Fruit fly (Drosophila melanogaster) whole organism, embryonic: ENCODE data around the gene CG17124.

Experiments
- Atf6 ChIP-seq: fragments of 200-800 bp; sonication (Bioruptor generic); IDR thresholded peaks from 2 replicates; pipeline ENCODE4 v1.3.6; 2022; ENCODE audit warnings: missing biosample characterization, missing genetic modification characterization
- B-H2 ChIP-seq: fragments of 200-800 bp; sonication (Bioruptor generic); optimal IDR thresholded peaks from 2 replicates; lab custom pipeline; 2018; ENCODE audit warnings: missing biosample characterization, mild to moderate bottlenecking, missing genetic modification characterization
- Blimp-1 ChIP-seq: fragments of 200-800 bp; sonication (Bioruptor generic); optimal IDR thresholded peaks from 3 replicates; lab custom pipeline; 2018; ENCODE audit warnings: missing biosample characterization, missing genetic modification characterization, mild to moderate bottlenecking, moderate library complexity, missing genetic modification reagents
- CG10274 ChIP-seq: fragments of 200-800 bp; sonication (Bioruptor generic); optimal IDR thresholded peaks from 3 replicates; lab custom pipeline; 2017; ENCODE audit warnings: missing biosample characterization, mild to moderate bottlenecking, missing genetic modification characterization
- CG10431 ChIP-seq: fragments of 200-800 bp; sonication (Bioruptor generic); optimal IDR thresholded peaks from 3 replicates; lab custom pipeline; 2018; ENCODE audit warnings: missing biosample characterization, mild to moderate bottlenecking, missing genetic modification characterization
- CG10959 ChIP-seq: fragments of 200-800 bp; sonication (Bioruptor generic); IDR thresholded peaks from 2 replicates; pipeline ENCODE4 v1.3.6; 2022; ENCODE audit warnings: missing biosample characterization, missing genetic modification characterization
- CG11504 ChIP-seq: fragments of 200-800 bp; sonication (Bioruptor generic); optimal IDR thresholded peaks from 3 replicates; lab custom pipeline; 2019; ENCODE audit warnings: missing biosample characterization, mild to moderate bottlenecking, missing genetic modification characterization, moderate library complexity
- CG11695 ChIP-seq: fragments of 200-800 bp; sonication (Bioruptor generic); IDR thresholded peaks from 3 replicates; pipeline ENCODE4 v1.3.6; 2022; ENCODE audit warnings: missing biosample characterization, missing genetic modification characterization
- CG12219 ChIP-seq: fragments of 200-800 bp; sonication (Bioruptor generic); optimal IDR thresholded peaks from 3 replicates; lab custom pipeline; 2018; ENCODE audit warnings: missing biosample characterization, mild to moderate bottlenecking, missing genetic modification characterization
- CG16813 ChIP-seq: fragments of 200-800 bp; sonication (Bioruptor generic); IDR thresholded peaks from 3 replicates; pipeline ENCODE4 v1.3.6; 2022; ENCODE audit warnings: missing biosample characterization, missing genetic modification characterization; ENCODE audit not compliant: partially characterized antibody
- CG17328 ChIP-seq: fragments of 200-800 bp; sonication (Bioruptor generic); IDR thresholded peaks from 2 replicates; pipeline ENCODE4 v1.3.6; 2022; ENCODE audit warnings: missing biosample characterization, missing genetic modification characterization
- CG2199 ChIP-seq: fragments of 200-800 bp; sonication (Bioruptor generic); IDR thresholded peaks from 3 replicates; pipeline ENCODE4 v1.3.6; 2022; ENCODE audit warnings: missing biosample characterization, missing genetic modification characterization
- CG2678 ChIP-seq: fragments of 200-800 bp; sonication (Bioruptor generic); optimal IDR thresholded peaks from 3 replicates; lab custom pipeline; 2019; ENCODE audit warnings: missing biosample characterization, mild to moderate bottlenecking, missing genetic modification characterization, moderate library complexity
- CG30403 ChIP-seq: fragments of 200-800 bp; sonication (Bioruptor generic); optimal IDR thresholded peaks from 3 replicates; lab custom pipeline; 2016; ENCODE audit warnings: missing biosample characterization, missing genetic modification characterization
- CG6272 ChIP-seq: fragments of 200-800 bp; sonication (Bioruptor generic); IDR thresholded peaks from 2 replicates; pipeline ENCODE4 v1.3.6; 2022; ENCODE audit warnings: missing biosample characterization, missing genetic modification characterization
- CG6654 ChIP-seq: fragments of 200-800 bp; sonication (Bioruptor generic); optimal IDR thresholded peaks from 2 replicates; lab custom pipeline; 2017; ENCODE audit warnings: missing biosample characterization, mild to moderate bottlenecking, missing genetic modification characterization
- CG6854 ChIP-seq: fragments of 200-800 bp; sonication (Bioruptor generic); optimal IDR thresholded peaks from 3 replicates; lab custom pipeline; 2017; ENCODE audit warnings: missing biosample characterization, mild to moderate bottlenecking, missing genetic modification characterization
- CG7839 ChIP-seq: fragments of 200-800 bp; sonication (Bioruptor generic); optimal IDR thresholded peaks from 3 replicates; lab custom pipeline; 2018; ENCODE audit warnings: missing biosample characterization, mild to moderate bottlenecking, missing genetic modification characterization, moderate library complexity
- CG7987 ChIP-seq: fragments of 200-800 bp; sonication (Bioruptor generic); optimal IDR thresholded peaks from 2 replicates; lab custom pipeline; 2018; ENCODE audit warnings: missing biosample characterization, mild to moderate bottlenecking, missing genetic modification characterization, moderate library complexity
- CG8089 ChIP-seq: fragments of 200-800 bp; sonication (Bioruptor generic); optimal IDR thresholded peaks from 3 replicates; lab custom pipeline; 2016; ENCODE audit warnings: missing biosample characterization, missing genetic modification characterization
- CrebB ChIP-seq: fragments of 200-800 bp; sonication (Bioruptor generic); optimal IDR thresholded peaks from 3 replicates; lab custom pipeline; 2018; ENCODE audit warnings: missing biosample characterization, mild to moderate bottlenecking, missing genetic modification characterization
- Drgx ChIP-seq: fragments of 200-800 bp; sonication (Bioruptor generic); IDR thresholded peaks from 2 replicates; pipeline ENCODE4 v1.3.6; 2022; ENCODE audit warnings: missing biosample characterization, missing genetic modification characterization
- Lim3 ChIP-seq: fragments of 200-800 bp; sonication (Bioruptor generic); IDR thresholded peaks from 2 replicates; pipeline ENCODE4 v1.3.6; 2022; ENCODE audit warnings: missing biosample characterization, missing genetic modification characterization
- Med ChIP-seq: fragments of 200-800 bp; sonication (Bioruptor generic); peaks from one replicate; lab custom pipeline; 2016; ENCODE audit warnings: missing biosample characterization, missing genetic modification characterization, mild to moderate bottlenecking, inconsistent platforms, moderate library complexity
- abd-A ChIP-seq: fragments of 200-800 bp; sonication (Bioruptor generic); optimal IDR thresholded peaks from 3 replicates; lab custom pipeline; 2019; ENCODE audit warnings: missing biosample characterization, mild to moderate bottlenecking, missing genetic modification characterization, moderate library complexity
- ase ChIP-seq: fragments of 200-800 bp; sonication (Bioruptor generic); IDR thresholded peaks from 3 replicates; pipeline ENCODE4 v1.3.6; 2022; ENCODE audit warnings: missing biosample characterization, missing genetic modification characterization
- az2 ChIP-seq: fragments of 200-800 bp; sonication (Bioruptor generic); optimal IDR thresholded peaks from 3 replicates; lab custom pipeline; 2016; ENCODE audit warnings: missing biosample characterization, missing genetic modification characterization
- bab2 ChIP-seq: fragments of 200-800 bp; sonication (Bioruptor generic); optimal IDR thresholded peaks from 2 replicates; lab custom pipeline; 2016; ENCODE audit warnings: missing biosample characterization, missing genetic modification characterization
- bowl ChIP-seq: fragments of 200-800 bp; sonication (Bioruptor generic); IDR thresholded peaks from 2 replicates; pipeline ENCODE4 v1.3.6; 2022; ENCODE audit warnings: missing biosample characterization, missing genetic modification characterization
- ci ChIP-seq: fragments of 200-800 bp; sonication (Bioruptor generic); IDR thresholded peaks from 3 replicates; pipeline ENCODE4 v1.3.6; 2022; ENCODE audit warnings: missing biosample characterization, missing genetic modification characterization
- crc ChIP-seq: fragments of 200-800 bp; sonication (Bioruptor generic); optimal IDR thresholded peaks from 2 replicates; lab custom pipeline; 2016; ENCODE audit warnings: missing biosample characterization, missing genetic modification characterization
- dan ChIP-seq: fragments of 200-800 bp; sonication (Bioruptor generic); IDR thresholded peaks from 2 replicates; pipeline ENCODE4 v1.3.6; 2022; ENCODE audit warnings: missing biosample characterization, missing genetic modification characterization
- exex ChIP-seq: fragments of 200-800 bp; sonication (Bioruptor generic); optimal IDR thresholded peaks from 4 replicates; lab custom pipeline; 2018; ENCODE audit warnings: missing biosample characterization, mild to moderate bottlenecking, missing genetic modification characterization, moderate library complexity
- fd96Cb ChIP-seq: fragments of 200-800 bp; sonication (Bioruptor generic); optimal IDR thresholded peaks from 2 replicates; lab custom pipeline; 2018; ENCODE audit warnings: missing biosample characterization, mild to moderate bottlenecking, missing genetic modification characterization, moderate library complexity
- ftz-f1 ChIP-seq: fragments of 200-800 bp; sonication (Bioruptor generic); optimal IDR thresholded peaks from 2 replicates; lab custom pipeline; 2016; ENCODE audit warnings: missing biosample characterization, missing genetic modification characterization
- gro ChIP-seq: fragments of 200-800 bp; sonication (Bioruptor generic); optimal IDR thresholded peaks from 2 replicates; lab custom pipeline; 2016; ENCODE audit warnings: missing biosample characterization, missing genetic modification characterization
- gsb-n ChIP-seq: fragments of 200-800 bp; sonication (Bioruptor generic); optimal IDR thresholded peaks from 3 replicates; lab custom pipeline; 2018; ENCODE audit warnings: missing biosample characterization, mild to moderate bottlenecking, missing genetic modification characterization
- hb ChIP-seq: fragments of 200-800 bp; sonication (Bioruptor generic); IDR thresholded peaks from 3 replicates; pipeline ENCODE4 v1.3.6; 2022; ENCODE audit warnings: missing biosample characterization, missing genetic modification characterization; ENCODE audit not compliant: partially characterized antibody
- lab ChIP-seq: fragments of 200-800 bp; sonication (Bioruptor generic); optimal IDR thresholded peaks from 3 replicates; lab custom pipeline; 2017; ENCODE audit warnings: missing biosample characterization, missing genetic modification characterization, mild to moderate bottlenecking, moderate library complexity, missing genetic modification reagents
- oc ChIP-seq: fragments of 200-800 bp; sonication (Bioruptor generic); optimal IDR thresholded peaks from 2 replicates; lab custom pipeline; 2018; ENCODE audit warnings: missing biosample characterization, mild to moderate bottlenecking, missing genetic modification characterization, moderate library complexity
- prd ChIP-seq, 3 experiments: fragments of >200 bp in 2 of 3; fragments of 200-800 bp in 1 of 3; sonication (Bioruptor generic) in 1 of 3; optimal IDR thresholded peaks in 2 of 3; IDR thresholded peaks in 1 of 3; 2 replicates in 2 of 3; 3 replicates in 1 of 3; pipeline versions ENCODE4 v1.3.6 to Lab custom; 2017 to 2022; ENCODE audit warnings: missing biosample characterization in 1 of 3, missing genetic modification characterization in 1 of 3
- toy ChIP-seq: fragments of 200-800 bp; sonication (Bioruptor generic); IDR thresholded peaks from 2 replicates; pipeline ENCODE4 v1.3.6; 2022; ENCODE audit warnings: missing biosample characterization, missing genetic modification characterization
- trem ChIP-seq: fragments of 200-800 bp; optimal IDR thresholded peaks from 3 replicates; lab custom pipeline; 2019; ENCODE audit warnings: missing biosample characterization, mild to moderate bottlenecking, missing genetic modification characterization, moderate library complexity
- tup ChIP-seq: fragments of 200-800 bp; sonication (Bioruptor generic); optimal IDR thresholded peaks from 2 replicates; lab custom pipeline; 2016; ENCODE audit warnings: missing biosample characterization, mild to moderate bottlenecking, missing genetic modification characterization, moderate library complexity
- twi ChIP-seq: fragments of 200-800 bp; optimal IDR thresholded peaks from 2 replicates; lab custom pipeline; 2019; ENCODE audit warnings: missing biosample characterization, mild to moderate bottlenecking, missing genetic modification characterization, moderate library complexity
- vvl ChIP-seq: fragments of 200-800 bp; sonication (Bioruptor generic); IDR thresholded peaks from 2 replicates; pipeline ENCODE4 v1.3.6; 2022; ENCODE audit warnings: missing biosample characterization, missing genetic modification characterization
- wdn ChIP-seq: fragments of 200-800 bp; sonication (Bioruptor generic); IDR thresholded peaks from 2 replicates; pipeline ENCODE4 v1.3.6; 2022; ENCODE audit warnings: missing biosample characterization, missing genetic modification characterization
- wor ChIP-seq: fragments of 200-800 bp; sonication (Bioruptor generic); IDR thresholded peaks from 2 replicates; pipeline ENCODE4 v1.3.6; 2022; ENCODE audit warnings: missing biosample characterization, missing genetic modification characterization

The CG17124 gene

DNA sequence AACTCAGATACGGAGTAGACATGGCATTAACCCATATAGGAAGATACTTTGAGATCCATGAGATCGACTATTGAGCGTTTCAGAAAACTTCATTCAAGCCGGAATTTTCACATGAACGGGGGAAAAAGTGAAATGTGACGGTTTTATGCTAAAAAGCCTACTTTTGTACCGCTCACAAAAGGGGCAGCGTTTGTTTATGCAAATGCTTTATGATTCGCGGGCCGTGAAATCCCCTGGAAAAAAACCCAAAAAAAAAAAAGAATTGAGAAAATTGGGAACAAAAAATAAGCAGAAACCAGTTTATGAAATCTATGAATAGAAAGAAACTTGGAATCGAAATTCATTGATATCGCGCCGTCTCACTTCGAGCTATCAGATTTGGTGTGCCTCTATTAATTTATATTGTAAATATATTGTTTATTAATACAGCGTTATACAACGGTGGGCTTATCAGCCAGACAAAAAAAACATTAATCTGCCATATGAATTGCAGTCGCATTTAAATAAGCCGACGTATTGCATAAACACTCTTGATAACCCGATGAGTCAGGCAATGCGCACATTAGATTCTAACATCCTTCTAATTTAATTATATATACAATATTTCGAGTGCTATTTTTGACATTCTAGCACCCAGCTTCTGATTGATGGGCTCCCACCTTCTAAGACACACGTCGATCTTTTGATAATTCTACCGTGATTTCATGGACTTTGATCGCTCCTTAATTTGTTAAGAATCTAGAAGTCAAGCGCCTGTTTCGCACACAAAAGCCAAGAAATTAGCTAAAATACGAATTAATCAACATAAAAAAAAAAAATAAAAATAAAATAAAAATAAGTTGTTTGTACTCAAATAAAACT is 6.3 kb downstream of the CG17124 start (continued):
- no peak for TF ChIP-seq CG7839 (tag; lab: Kevin White, UChicago)
- TF ChIP-seq gro (GFP tag; lab: Kevin White, UChicago) = no peak
- peak; percentile 35; the same call in 1 of the 2 replicates for TF ChIP-seq vvl (GFP tag; lab: Robert Waterston, UW)
- no peak for TF ChIP-seq wor (GFP tag; lab: Robert Waterston, UW)
- no peak for TF ChIP-seq wdn (GFP tag; lab: Robert Waterston, UW)
- TF ChIP-seq Med = peak; percentile 30
- TF ChIP-seq gsb-n (tag; lab: Kevin White, UChicago) = no peak
- TF ChIP-seq CG10274 = no peak
- no peak for TF ChIP-seq CG11695 (GFP tag; lab: Robert Waterston, UW)
- peak; percentile 74 for TF ChIP-seq oc
- TF ChIP-seq abd-A = peak; percentile 2
- TF ChIP-seq Blimp-1 = peak; percentile 69
- TF ChIP-seq ftz-f1 (GFP tag; lab: Kevin White, UChicago) = no peak
- no peak for TF ChIP-seq fd96Cb (tag; lab: Kevin White, UChicago)

DNA sequence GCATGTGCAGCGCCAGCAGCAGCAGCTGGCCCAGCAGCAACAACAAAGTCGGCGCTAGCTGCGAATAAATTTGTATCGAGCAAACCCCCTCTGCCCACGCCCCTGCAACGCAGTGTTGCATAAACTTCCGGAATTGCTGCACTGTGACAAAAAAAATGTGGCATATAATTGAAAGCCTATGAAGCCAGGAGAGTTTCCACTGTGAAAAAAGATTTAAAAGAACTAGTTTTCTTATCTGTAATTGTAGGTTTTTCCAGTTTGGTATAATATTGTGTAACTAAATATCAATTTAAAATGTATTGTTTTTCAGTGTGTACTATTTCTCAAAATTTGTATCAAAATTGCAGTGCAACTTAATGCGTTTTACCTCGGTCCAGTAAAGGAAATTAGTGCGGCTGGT is 7.9 kb downstream of the CG17124 start:
- TF ChIP-seq CG6654 = no peak
- peak; percentile 61; the same call in 1 of the 2 replicates for TF ChIP-seq Drgx
- TF ChIP-seq gro (GFP tag; lab: Kevin White, UChicago) = no peak
- peak; percentile 11 for TF ChIP-seq CG30403 (GFP tag; lab: Kevin White, UChicago)
- no peak for TF ChIP-seq CG2678
- TF ChIP-seq bowl (GFP tag; lab: Robert Waterston, UW) = no peak
- no peak for TF ChIP-seq B-H2 (GFP tag; lab: Kevin White, UChicago)
- TF ChIP-seq CrebB (tag; lab: Kevin White, UChicago) = no peak
- no peak for TF ChIP-seq bab2 (GFP tag; lab: Kevin White, UChicago)
- no peak for TF ChIP-seq Lim3 (GFP tag; lab: Robert Waterston, UW)
- peak; percentile 49; the same call in 2 of the 3 replicates for TF ChIP-seq ci (GFP tag; lab: Robert Waterston, UW)
- TF ChIP-seq CG7987 (GFP tag; lab: Kevin White, UChicago) = no peak
- no peak for TF ChIP-seq dan (GFP tag; lab: Robert Waterston, UW)
- TF ChIP-seq CG2199 (GFP tag; lab: Robert Waterston, UW) = 0 out of 3 replicates have a peak, but pooled peaks have one; percentile 21
- no peak for TF ChIP-seq tup
- peak; percentile 23; the same call in 1 of the 2 replicates for TF ChIP-seq CG17328
- TF ChIP-seq CG16813 (GFP tag; lab: Robert Waterston, UW) = no peak
- TF ChIP-seq az2 (GFP tag; lab: Kevin White, UChicago) = peak; percentile 5
- no peak for TF ChIP-seq toy (GFP tag; lab: Robert Waterston, UW)
- TF ChIP-seq trem (tag; lab: Kevin White, UChicago) = no peak
- TF ChIP-seq prd (optimal IDR thresholded peaks at IDR 0.05; lab: Kevin White, UChicago) = no peak
- peak; percentile 34; the same call in 2 of the 3 replicates for TF ChIP-seq prd (GFP tag; IDR thresholded peaks at IDR 0.05; lab: Robert Waterston, UW)
- TF ChIP-seq exex (tag; lab: Kevin White, UChicago) = no peak
- no peak for TF ChIP-seq CG6272 (GFP tag; lab: Robert Waterston, UW)
- TF ChIP-seq CG8089 (GFP tag; lab: Kevin White, UChicago) = no peak
- TF ChIP-seq Atf6 = no peak
- 0 out of 3 replicates have a peak, but pooled peaks have one; percentile 13 for TF ChIP-seq ase (GFP tag; lab: Robert Waterston, UW)
- TF ChIP-seq CG11504 = peak; percentile 47
- TF ChIP-seq hb (GFP tag; lab: Robert Waterston, UW) = no peak
- no peak for TF ChIP-seq CG10431
- no peak for TF ChIP-seq twi (tag; lab: Kevin White, UChicago)
- TF ChIP-seq crc (GFP tag; lab: Kevin White, UChicago) = no peak
- TF ChIP-seq lab (GFP tag; lab: Kevin White, UChicago) = no peak
- no peak for TF ChIP-seq CG12219 (GFP tag; lab: Kevin White, UChicago)
- no peak for TF ChIP-seq CG10959 (GFP tag; lab: Robert Waterston, UW)
- TF ChIP-seq CG6854 = no peak
